Fruit fly (Drosophila melanogaster) whole organism, embryonic: Measurements from ENCODE around the gene toy.

Experiments used
- Bgb ChIP-seq: fragments of 200-800 bp; sonication (Bioruptor generic); IDR thresholded peaks from 2 replicates; pipeline ENCODE4 v1.3.6; 2022; ENCODE audit warnings: missing biosample characterization, missing genetic modification characterization; ENCODE audit not compliant: partially characterized antibody
- BtbVII ChIP-seq: fragments of 200-800 bp; sonication (Bioruptor generic); optimal IDR thresholded peaks from 3 replicates; lab custom pipeline; 2017; ENCODE audit warnings: missing biosample characterization, mild to moderate bottlenecking, missing genetic modification characterization
- Bteb2 ChIP-seq: fragments of 200-800 bp; sonication (Bioruptor generic); optimal IDR thresholded peaks from 2 replicates; lab custom pipeline; 2016; ENCODE audit warnings: missing biosample characterization, missing genetic modification characterization
- CG11696 ChIP-seq: fragments of 200-800 bp; sonication (Bioruptor generic); IDR thresholded peaks from 2 replicates; pipeline ENCODE4 v1.3.6; 2022; ENCODE audit warnings: missing biosample characterization, missing genetic modification characterization
- CG12155 ChIP-seq: fragments of 200-800 bp; sonication (Bioruptor generic); optimal IDR thresholded peaks from 3 replicates; lab custom pipeline; 2016; ENCODE audit warnings: missing biosample characterization, missing genetic modification characterization
- CG1602 ChIP-seq: fragments of 200-800 bp; sonication (Bioruptor generic); optimal IDR thresholded peaks from 3 replicates; lab custom pipeline; 2016; ENCODE audit warnings: missing biosample characterization, missing genetic modification characterization
- CG17912 ChIP-seq: fragments of 200-800 bp; sonication (Bioruptor generic); optimal IDR thresholded peaks from 2 replicates; lab custom pipeline; 2018; ENCODE audit warnings: missing biosample characterization, mild to moderate bottlenecking, missing genetic modification characterization
- CG18262 ChIP-seq: fragments of 200-800 bp; optimal IDR thresholded peaks from 3 replicates; lab custom pipeline; 2019; ENCODE audit warnings: missing biosample characterization, mild to moderate bottlenecking, missing genetic modification characterization, moderate library complexity
- CG18764 ChIP-seq: fragments of 200-800 bp; sonication (Bioruptor generic); optimal IDR thresholded peaks from 3 replicates; lab custom pipeline; 2016; ENCODE audit warnings: missing biosample characterization, missing genetic modification characterization
- CG2116 ChIP-seq: fragments of 200-800 bp; sonication (Bioruptor generic); optimal IDR thresholded peaks from 3 replicates; lab custom pipeline; 2018; ENCODE audit warnings: missing biosample characterization, mild to moderate bottlenecking, missing genetic modification characterization
- CG2202 ChIP-seq: fragments of 200-800 bp; sonication (Bioruptor generic); optimal IDR thresholded peaks from 2 replicates; lab custom pipeline; 2018; ENCODE audit warnings: missing biosample characterization, mild to moderate bottlenecking, missing genetic modification characterization
- CG4424 ChIP-seq: fragments of 200-800 bp; sonication (Bioruptor generic); optimal IDR thresholded peaks from 3 replicates; lab custom pipeline; 2016; ENCODE audit warnings: missing biosample characterization, missing genetic modification characterization
- CG4730 ChIP-seq: fragments of 200-800 bp; sonication (Bioruptor generic); IDR thresholded peaks from 2 replicates; pipeline ENCODE4 v1.3.6; 2022; ENCODE audit warnings: missing biosample characterization, missing genetic modification characterization
- CG6272 ChIP-seq: fragments of 200-800 bp; sonication (Bioruptor generic); IDR thresholded peaks from 2 replicates; pipeline ENCODE4 v1.3.6; 2022; ENCODE audit warnings: missing biosample characterization, missing genetic modification characterization
- CG7745 ChIP-seq: fragments of 200-800 bp; sonication (Bioruptor generic); optimal IDR thresholded peaks from 2 replicates; lab custom pipeline; 2018; ENCODE audit warnings: missing biosample characterization, mild to moderate bottlenecking, missing genetic modification characterization, moderate library complexity
- CG9609 ChIP-seq: fragments of 200-800 bp; sonication (Bioruptor generic); optimal IDR thresholded peaks from 3 replicates; lab custom pipeline; 2016; ENCODE audit warnings: missing biosample characterization, missing genetic modification characterization
- CG9797 ChIP-seq: fragments of 200-800 bp; sonication (Bioruptor generic); optimal IDR thresholded peaks from 3 replicates; lab custom pipeline; 2018; ENCODE audit warnings: missing biosample characterization, mild to moderate bottlenecking, missing genetic modification characterization
- Dfd ChIP-seq, 2 experiments: fragments of >200 bp; optimal IDR thresholded peaks; 2 replicates each; lab custom pipeline; 2017; ENCODE audit warnings: missing biosample characterization in 2 of 2, missing genetic modification characterization in 2 of 2
- Dref ChIP-seq: fragments of 200-800 bp; sonication (Bioruptor generic); IDR thresholded peaks from 2 replicates; pipeline ENCODE4 v1.3.6; 2022; ENCODE audit warnings: missing biosample characterization, missing genetic modification characterization
- Hand ChIP-seq: fragments of 200-800 bp; sonication (Bioruptor generic); optimal IDR thresholded peaks from 2 replicates; lab custom pipeline; 2017; ENCODE audit warnings: mild to moderate bottlenecking, missing biosample characterization, missing genetic modification reagents, missing genetic modification characterization
- Hr78 ChIP-seq, 2 experiments: fragments of 200-800 bp in 1 of 2; fragments of >200 bp in 1 of 2; sonication (Bioruptor generic) in 1 of 2; optimal IDR thresholded peaks; 2 replicates each; lab custom pipeline; 2017 to 2019; ENCODE audit warnings: missing biosample characterization in 2 of 2, missing genetic modification characterization in 2 of 2, mild to moderate bottlenecking in 1 of 2, moderate library complexity in 1 of 2
- Jarid2 ChIP-seq: fragments of 200-800 bp; sonication (Bioruptor generic); optimal IDR thresholded peaks from 3 replicates; lab custom pipeline; 2017; ENCODE audit warnings: mild to moderate bottlenecking, missing biosample characterization, missing genetic modification reagents, missing genetic modification characterization
- Meics ChIP-seq: fragments of 200-800 bp; sonication (Bioruptor generic); optimal IDR thresholded peaks from 2 replicates; lab custom pipeline; 2017; ENCODE audit warnings: missing biosample characterization, mild to moderate bottlenecking, missing genetic modification characterization
- NfI ChIP-seq: fragments of 200-800 bp; sonication (Bioruptor generic); optimal IDR thresholded peaks from 3 replicates; lab custom pipeline; 2018; ENCODE audit warnings: missing biosample characterization, mild to moderate bottlenecking, missing genetic modification characterization, moderate library complexity
- Stat92E ChIP-seq, 3 experiments: fragments of >200 bp in 2 of 3; fragments of 200-800 bp in 1 of 3; sonication (Bioruptor generic) in 1 of 3; optimal IDR thresholded peaks; 2 replicates each; lab custom pipeline; 2017 to 2019; ENCODE audit warnings: missing biosample characterization in 3 of 3, missing genetic modification characterization in 3 of 3, mild to moderate bottlenecking in 1 of 3, moderate library complexity in 1 of 3
- Tbp ChIP-seq: fragments of >200 bp; optimal IDR thresholded peaks from 2 replicates; lab custom pipeline; 2018; ENCODE audit warnings: missing biosample characterization, missing genetic modification characterization
- ab ChIP-seq: fragments of 200-800 bp; sonication (Bioruptor generic); optimal IDR thresholded peaks from 2 replicates; lab custom pipeline; 2016; ENCODE audit warnings: missing biosample characterization, missing genetic modification characterization
- ase ChIP-seq: fragments of 200-800 bp; sonication (Bioruptor generic); IDR thresholded peaks from 3 replicates; pipeline ENCODE4 v1.3.6; 2022; ENCODE audit warnings: missing biosample characterization, missing genetic modification characterization
- ash1 ChIP-seq: fragments of 200-800 bp; sonication (Bioruptor generic); optimal IDR thresholded peaks from 2 replicates; lab custom pipeline; 2018; ENCODE audit warnings: missing biosample characterization, mild to moderate bottlenecking, missing genetic modification characterization
- az2 ChIP-seq: fragments of 200-800 bp; sonication (Bioruptor generic); optimal IDR thresholded peaks from 3 replicates; lab custom pipeline; 2016; ENCODE audit warnings: missing biosample characterization, missing genetic modification characterization
- cg ChIP-seq: fragments of 200-800 bp; sonication (Bioruptor generic); optimal IDR thresholded peaks from 3 replicates; lab custom pipeline; 2019; ENCODE audit warnings: missing biosample characterization, mild to moderate bottlenecking, missing genetic modification characterization, moderate library complexity
- chn ChIP-seq: fragments of 200-800 bp; sonication (Bioruptor generic); optimal IDR thresholded peaks from 2 replicates; lab custom pipeline; 2016; ENCODE audit warnings: missing biosample characterization, missing genetic modification characterization
- crc ChIP-seq: fragments of 200-800 bp; sonication (Bioruptor generic); optimal IDR thresholded peaks from 2 replicates; lab custom pipeline; 2016; ENCODE audit warnings: missing biosample characterization, missing genetic modification characterization
- crp ChIP-seq, 2 experiments: fragments of 200-800 bp; sonication (Bioruptor generic); optimal IDR thresholded peaks; 2 replicates in 1 of 2; 3 replicates in 1 of 2; lab custom pipeline; 2017; ENCODE audit warnings: missing biosample characterization in 2 of 2, missing genetic modification characterization in 2 of 2, mild to moderate bottlenecking in 1 of 2, moderate library complexity in 1 of 2
- cwo ChIP-seq: fragments of 200-800 bp; sonication (Bioruptor generic); optimal IDR thresholded peaks from 3 replicates; lab custom pipeline; 2017; ENCODE audit warnings: missing biosample characterization, missing genetic modification characterization, mild to moderate bottlenecking, moderate library complexity, missing genetic modification reagents
- dysf ChIP-seq: fragments of 200-800 bp; sonication (Bioruptor generic); IDR thresholded peaks from 3 replicates; pipeline ENCODE4 v1.3.6; 2022; ENCODE audit warnings: missing biosample characterization, missing genetic modification characterization
- gt ChIP-seq: fragments of 200-800 bp; sonication (Bioruptor generic); IDR thresholded peaks from 2 replicates; pipeline ENCODE4 v1.3.6; 2022; ENCODE audit warnings: missing biosample characterization, missing genetic modification characterization
- ham ChIP-seq: fragments of 200-800 bp; sonication (Bioruptor generic); IDR thresholded peaks from 2 replicates; pipeline ENCODE4 v1.3.6; 2022; ENCODE audit warnings: missing biosample characterization, missing genetic modification characterization
- lbe ChIP-seq: fragments of 200-800 bp; sonication (Bioruptor generic); optimal IDR thresholded peaks from 2 replicates; lab custom pipeline; 2016; ENCODE audit warnings: missing biosample characterization, mild to moderate bottlenecking, missing genetic modification characterization
- maf-S ChIP-seq: fragments of 200-800 bp; sonication (Bioruptor generic); optimal IDR thresholded peaks from 2 replicates; lab custom pipeline; 2016; ENCODE audit warnings: missing biosample characterization, missing genetic modification characterization
- nerfin-2 ChIP-seq: fragments of 200-800 bp; sonication (Bioruptor generic); IDR thresholded peaks from 2 replicates; pipeline ENCODE4 v1.3.6; 2022; ENCODE audit warnings: missing biosample characterization, missing genetic modification characterization; ENCODE audit not compliant: partially characterized antibody
- pnt ChIP-seq: fragments of 200-800 bp; sonication (Bioruptor generic); optimal IDR thresholded peaks from 3 replicates; lab custom pipeline; 2016; ENCODE audit warnings: missing biosample characterization, missing genetic modification characterization
- sc ChIP-seq, 3 experiments: fragments of >200 bp in 2 of 3; fragments of 200-800 bp in 1 of 3; sonication (Bioruptor generic) in 1 of 3; optimal IDR thresholded peaks; 2 replicates in 2 of 3; 3 replicates in 1 of 3; lab custom pipeline; 2017; ENCODE audit warnings: mild to moderate bottlenecking in 1 of 3, missing biosample characterization in 1 of 3, missing genetic modification characterization in 1 of 3, missing genetic modification reagents in 1 of 3
- sd ChIP-seq: fragments of 200-800 bp; sonication (Bioruptor generic); optimal IDR thresholded peaks from 3 replicates; lab custom pipeline; 2018; ENCODE audit warnings: missing biosample characterization, mild to moderate bottlenecking, missing genetic modification characterization, moderate library complexity
- tx ChIP-seq: fragments of 200-800 bp; sonication (Bioruptor generic); optimal IDR thresholded peaks from 2 replicates; lab custom pipeline; 2016; ENCODE audit warnings: missing biosample characterization, missing genetic modification characterization
- vnd ChIP-seq: fragments of 200-800 bp; sonication (Bioruptor generic); IDR thresholded peaks from 3 replicates; pipeline ENCODE4 v1.3.6; 2022; ENCODE audit warnings: missing biosample characterization, missing genetic modification characterization; ENCODE audit not compliant: partially characterized antibody
- vvl ChIP-seq: fragments of 200-800 bp; sonication (Bioruptor generic); IDR thresholded peaks from 2 replicates; pipeline ENCODE4 v1.3.6; 2022; ENCODE audit warnings: missing biosample characterization, missing genetic modification characterization
- yki ChIP-seq: fragments of >200 bp; optimal IDR thresholded peaks from 3 replicates; lab custom pipeline; 2018
- zfh2 ChIP-seq: fragments of 200-800 bp; sonication (Bioruptor generic); optimal IDR thresholded peaks from 2 replicates; lab custom pipeline; 2016; ENCODE audit warnings: missing biosample characterization, missing genetic modification characterization

The toy gene

DNA sequence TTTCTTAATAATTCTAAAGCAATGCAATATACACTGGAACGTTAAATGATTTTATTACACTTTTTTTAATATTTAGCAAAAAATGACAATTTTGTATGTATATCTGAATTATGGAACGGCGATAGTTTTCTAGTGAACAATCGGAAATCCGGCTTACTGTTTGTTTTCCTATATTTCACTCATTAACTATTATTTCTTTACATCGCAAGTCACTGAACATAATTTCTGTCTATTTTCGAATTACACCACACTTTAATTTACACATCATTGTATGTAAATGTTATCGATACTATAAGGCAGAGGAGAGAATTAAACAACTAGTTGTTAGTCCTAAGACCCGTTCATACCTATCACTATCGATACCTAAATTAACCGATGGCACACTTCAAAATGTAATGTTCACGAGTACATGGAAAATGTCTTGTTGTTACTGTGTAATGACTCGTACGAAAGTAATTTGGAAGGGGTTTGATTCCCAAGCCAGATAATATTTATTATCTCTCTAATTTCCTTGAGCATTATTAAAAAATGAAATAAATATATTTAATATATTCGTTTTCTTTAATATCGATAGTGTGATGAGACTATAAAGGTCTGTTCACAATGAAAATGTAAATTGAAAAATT is 37.4 kb downstream of the toy start, which contains the start of gene PlexA (continued):
- TF ChIP-seq Dfd (GFP tag; optimal IDR thresholded peaks at IDR 0.05; lab: Kevin White, UChicago) (peak in 1 of 2 experiments; percentile 89), crc (GFP tag; lab: Kevin White, UChicago) (peak; percentile 18), ab (GFP tag; lab: Kevin White, UChicago) (peak; percentile 64), CG18262 (tag; lab: Kevin White, UChicago) (peak; percentile 83), Hand (GFP tag; lab: Kevin White, UChicago) (peak; percentile 26), nerfin-2 (peak; percentile 57; the same call in 1 of the 2 replicates), CG4730 (peak; percentile 95), crp (GFP tag; optimal IDR thresholded peaks at IDR 0.05; lab: Kevin White, UChicago) (peak in 1 of 2 experiments; percentile 51), dysf (GFP tag; lab: Robert Waterston, UW) (peak; percentile 96), lbe (GFP tag; lab: Kevin White, UChicago) (no peak), CG2116 (GFP tag; lab: Kevin White, UChicago) (peak; percentile 72), Dref (GFP tag; lab: Robert Waterston, UW) (peak; percentile 81), CG6272 (no peak; the same call in 1 of the 2 replicates), zfh2 (peak; percentile 74), az2 (peak; percentile 89), CG2202 (peak; percentile 40), Jarid2 (GFP tag; lab: Kevin White, UChicago) (no peak), chn (GFP tag; lab: Kevin White, UChicago) (peak; percentile 75), gt (GFP tag; lab: Robert Waterston, UW) (peak; percentile 87), sd (no peak), Hr78 (GFP tag; optimal IDR thresholded peaks at IDR 0.05; lab: Kevin White, UChicago) (no peak), BtbVII (GFP tag; lab: Kevin White, UChicago) (no peak), vnd (GFP tag; lab: Robert Waterston, UW) (peak; percentile 66; the same call in 2 of the 3 replicates), Tbp (GFP tag; lab: Kevin White, UChicago) (no peak), tx (GFP tag; lab: Kevin White, UChicago) (peak; percentile 44), pnt (GFP tag; lab: Kevin White, UChicago) (peak; percentile 82), cg (GFP tag; lab: Kevin White, UChicago) (no peak), ash1 (GFP tag; lab: Kevin White, UChicago) (no peak), cwo (GFP tag; lab: Kevin White, UChicago) (peak; percentile 35), vvl (GFP tag; lab: Robert Waterston, UW) (peak; percentile 97), Meics (GFP tag; lab: Kevin White, UChicago) (peak; percentile 82), CG9797 (no peak), CG4424 (GFP tag; lab: Kevin White, UChicago) (peak; percentile 82), CG18764 (GFP tag; lab: Kevin White, UChicago) (peak; percentile 77), CG1602 (peak; percentile 93), CG11696 (GFP tag; lab: Robert Waterston, UW) (peak; percentile 81), CG12155 (peak; percentile 82), sc (optimal IDR thresholded peaks at IDR 0.05; lab: Kevin White, UChicago) (no peak), sc (GFP tag; optimal IDR thresholded peaks at IDR 0.05; lab: Kevin White, UChicago) (peak; percentile 63), Bteb2 (GFP tag; lab: Kevin White, UChicago) (peak; percentile 47), ase (peak; percentile 89; the same call in 2 of the 3 replicates), Stat92E (GFP tag; optimal IDR thresholded peaks at IDR 0.05; lab: Kevin White, UChicago) (peak in 1 of 3 experiments; percentile 30), yki (lab: Kevin White, UChicago) (no peak), CG17912 (peak; percentile 65), maf-S (GFP tag; lab: Kevin White, UChicago) (peak; percentile 52), CG7745 (tag; lab: Kevin White, UChicago) (no peak), NfI (peak; percentile 89), CG9609 (GFP tag; lab: Kevin White, UChicago) (peak; percentile 70), Bgb (peak; percentile 73), ham (GFP tag; lab: Robert Waterston, UW) (no peak; the same call in 1 of the 2 replicates)
